Worm (Caenorhabditis elegans): Measurements from ENCODE around the gene gcy-19.

- TF ChIP-seq cog-1 (tag; optimal IDR thresholded peaks at IDR 0.05) (no peak), flt-1 (GFP tag; IDR thresholded peaks at IDR 0.05) (no peak), ztf-29 (GFP tag; IDR thresholded peaks at IDR 0.05) (no peak), med-1 (GFP tag; optimal IDR thresholded peaks at IDR 0.05; ENCODE audit: insufficient read depth) (no peak)
Observed at ce11 chrII:3245836-3246235, 13.3 kb downstream of the gcy-19 start, which contains the start of gene C17F4.7.

All from whole organism, midembryonic.